Worm (Caenorhabditis elegans): ENCODE results near the gene W03F8.6.
A peak's percentile ranks its signal among the peaks of the same experiment; 100 is the strongest.

Gene W03F8.6

ce11 chrIV:5209390-5209789 lies 23.0 kb upstream of the W03F8.6 start, which contains the start of the genes Y59E9AL.36 and nbet-1 (continued):
- TF ChIP-seq rnt-1 (tag; optimal IDR thresholded peaks at IDR 0.05), result no peak
- no peak for TF ChIP-seq pat-9 (tag; optimal IDR thresholded peaks at IDR 0.05)
- TF ChIP-seq hlh-30 (tag; optimal IDR thresholded peaks at IDR 0.05; ENCODE audit: insufficient read depth), result no peak
- no peak for TF ChIP-seq odd-2 (tag; optimal IDR thresholded peaks at IDR 0.05)
- no peak for TF ChIP-seq pros-1 (tag; optimal IDR thresholded peaks at IDR 0.05)
- no peak for TF ChIP-seq nhr-11 (tag; optimal IDR thresholded peaks at IDR 0.05)
- peak; percentile 54 for TF ChIP-seq ceh-31 (tag; optimal IDR thresholded peaks at IDR 0.05)
- TF ChIP-seq K09A11.1 (tag; optimal IDR thresholded peaks at IDR 0.05; ENCODE audit: insufficient read depth), result no peak
- TF ChIP-seq ceh-45 (GFP tag; IDR thresholded peaks at IDR 0.05), result no peak
- TF ChIP-seq madf-2 (tag; optimal IDR thresholded peaks at IDR 0.05), result peak; percentile 17
- no peak for TF ChIP-seq ceh-24 (tag; optimal IDR thresholded peaks at IDR 0.05)
- no peak for TF ChIP-seq dmd-4 (tag; optimal IDR thresholded peaks at IDR 0.05; ENCODE audit: borderline replicate concordance)
- no peak for TF ChIP-seq ceh-6 (GFP tag; optimal IDR thresholded peaks at IDR 0.05)
- no peak for TF ChIP-seq ceh-9 (tag; optimal IDR thresholded peaks at IDR 0.05)
- TF ChIP-seq tbx-2 (tag; optimal IDR thresholded peaks at IDR 0.05), result peak; percentile 71
- no peak for TF ChIP-seq ama-1 (optimal IDR thresholded peaks at IDR 0.05)
- TF ChIP-seq ceh-48 (tag; optimal IDR thresholded peaks at IDR 0.05), result peak; percentile 32
- TF ChIP-seq fax-1 (tag; optimal IDR thresholded peaks at IDR 0.05), result no peak
- no peak for TF ChIP-seq tbx-7 (tag; optimal IDR thresholded peaks at IDR 0.05)
- no peak for TF ChIP-seq hlh-15 (tag; optimal IDR thresholded peaks at IDR 0.05)
- TF ChIP-seq elt-2 (tag; optimal IDR thresholded peaks at IDR 0.05), result peak; percentile 33
- TF ChIP-seq unc-86 (tag; optimal IDR thresholded peaks at IDR 0.05), result no peak
- no peak for TF ChIP-seq ets-4 (tag; optimal IDR thresholded peaks at IDR 0.05)
- TF ChIP-seq unc-42 (tag; optimal IDR thresholded peaks at IDR 0.05), result peak; percentile 73
- TF ChIP-seq C38D4.7 (GFP tag; optimal IDR thresholded peaks at IDR 0.05), result no peak
- no peak for TF ChIP-seq ceh-22 (tag; optimal IDR thresholded peaks at IDR 0.05)
- TF ChIP-seq elt-4 (tag; optimal IDR thresholded peaks at IDR 0.05), result no peak
- TF ChIP-seq pha-4 (tag; optimal IDR thresholded peaks at IDR 0.05), result no peak
- no peak for TF ChIP-seq hlh-13 (GFP tag; optimal IDR thresholded peaks at IDR 0.05)
- no peak for TF ChIP-seq pag-3 (tag; optimal IDR thresholded peaks at IDR 0.05; ENCODE audit: borderline replicate concordance)
- peak; percentile 63 for TF ChIP-seq ceh-34 (tag; optimal IDR thresholded peaks at IDR 0.05)
- no peak for TF ChIP-seq sdc-2 (tag; optimal IDR thresholded peaks at IDR 0.05)
- no peak for TF ChIP-seq ceh-2 (tag; optimal IDR thresholded peaks at IDR 0.05)
- no peak for TF ChIP-seq K02D7.2 (tag; optimal IDR thresholded peaks at IDR 0.05)
- TF ChIP-seq ztf-16 (tag; optimal IDR thresholded peaks at IDR 0.05), result peak; percentile 12
- no peak for TF ChIP-seq hlh-6 (tag; optimal IDR thresholded peaks at IDR 0.05)
- no peak for TF ChIP-seq ref-2 (tag; optimal IDR thresholded peaks at IDR 0.05)
- no peak for TF ChIP-seq ttx-3 (tag; optimal IDR thresholded peaks at IDR 0.05)
- TF ChIP-seq syd-9 (tag; optimal IDR thresholded peaks at IDR 0.05), result no peak
- TF ChIP-seq zip-5 (tag; optimal IDR thresholded peaks at IDR 0.05), result no peak
- TF ChIP-seq fkh-6 (tag; optimal IDR thresholded peaks at IDR 0.05), result no peak
- no peak for TF ChIP-seq lim-6 (tag; optimal IDR thresholded peaks at IDR 0.05)
- peak; percentile 30 for TF ChIP-seq che-1 (tag; optimal IDR thresholded peaks at IDR 0.05)
- 0 out of 2 replicates have a peak, but pooled peaks have one; percentile 35 for TF ChIP-seq unc-3 (GFP tag; conservative IDR thresholded peaks at IDR 0.05)
- no peak for TF ChIP-seq unc-3 (tag; optimal IDR thresholded peaks at IDR 0.05)
- no peak for TF ChIP-seq hlh-8 (tag; optimal IDR thresholded peaks at IDR 0.05)
- TF ChIP-seq unc-55 (GFP tag; optimal IDR thresholded peaks at IDR 0.05), result peak; percentile 55
- TF ChIP-seq nhr-232 (tag; optimal IDR thresholded peaks at IDR 0.05), result no peak
- TF ChIP-seq gmeb-2 (tag; optimal IDR thresholded peaks at IDR 0.05), result no peak

Measured in whole organism, late embryonic.